Worm (Caenorhabditis elegans): ENCODE results near the gene lin-37.

The lin-37 gene

DNA sequence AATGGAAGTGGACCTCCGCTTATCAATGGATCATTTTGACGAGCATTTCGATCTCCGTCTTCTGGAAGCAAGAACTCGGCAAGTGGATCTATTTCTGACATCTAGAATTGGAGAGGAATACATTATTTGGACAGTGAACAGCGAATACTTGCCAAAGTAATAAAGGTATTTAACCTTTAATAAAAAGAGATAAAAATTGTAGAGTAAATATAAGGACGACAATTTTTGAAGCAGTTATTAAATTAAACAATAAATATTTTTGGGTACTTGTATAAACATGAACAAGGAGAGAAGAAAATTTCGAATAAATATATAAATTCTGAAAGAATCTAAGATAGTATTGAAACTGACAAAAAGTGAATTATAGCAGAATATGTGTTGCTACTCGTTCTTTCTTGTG lies at the start of gene lin-37:
TSS of gene lin-37 (minus strand) at position 101 of the 400 bp plus-strand sequence.
- TF ChIP-seq dao-5 (tag; optimal IDR thresholded peaks at IDR 0.05) (no peak), W03F9.2 (tag; optimal IDR thresholded peaks at IDR 0.05) (no peak), him-1 (tag; optimal IDR thresholded peaks at IDR 0.05) (no peak)

DNA sequence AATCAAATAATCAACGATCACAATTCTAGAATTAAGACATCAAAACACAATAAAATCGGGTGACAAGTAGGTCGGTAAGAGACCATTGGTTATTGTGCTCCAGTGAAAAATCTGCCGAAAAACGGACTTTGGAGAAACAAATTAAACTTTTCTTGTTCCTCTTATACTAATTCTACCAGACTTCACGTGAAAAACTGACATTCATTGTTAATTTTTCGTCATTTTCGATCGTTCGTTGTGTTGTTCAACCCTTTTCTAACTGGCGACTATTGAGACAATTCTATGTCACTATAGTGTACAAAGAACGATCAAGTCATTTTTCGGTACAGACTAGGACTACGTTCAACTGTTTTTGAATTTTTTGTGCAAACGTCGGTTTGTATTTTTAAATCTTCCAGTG lies 48.1 kb upstream of the lin-37 start:
- no peak for TF ChIP-seq dao-5 (tag; optimal IDR thresholded peaks at IDR 0.05)
- no peak for TF ChIP-seq him-1 (tag; optimal IDR thresholded peaks at IDR 0.05)
- TF ChIP-seq W03F9.2 (tag; optimal IDR thresholded peaks at IDR 0.05), result no peak

DNA sequence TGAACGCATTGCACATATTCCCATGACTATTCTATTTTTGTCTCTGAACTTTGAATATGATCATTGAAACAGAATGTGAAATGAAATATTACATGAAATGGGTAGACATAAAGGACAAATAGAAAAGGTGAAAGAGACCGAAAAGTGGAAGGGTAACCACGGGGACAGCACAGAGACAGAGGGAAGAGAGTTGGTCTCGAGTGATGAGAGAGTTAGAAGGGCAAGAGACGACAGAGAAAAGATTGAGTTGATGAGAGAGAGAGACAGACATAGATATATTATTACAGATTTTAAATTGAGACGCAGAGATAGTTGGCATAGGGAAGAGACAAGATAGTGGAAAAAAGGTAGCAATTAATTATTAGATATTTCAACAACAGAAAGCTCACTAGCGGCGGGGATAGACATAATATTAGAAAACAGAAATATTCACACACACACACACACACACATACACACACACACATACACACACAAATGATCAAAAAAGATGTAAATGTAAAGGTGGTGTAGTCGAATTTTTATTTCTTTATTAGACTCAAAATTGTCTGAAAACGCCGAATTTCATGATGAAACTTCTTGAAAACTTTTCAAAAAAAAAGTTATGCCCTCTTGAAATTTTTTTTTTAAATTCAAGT lies 44.4 kb upstream of the lin-37 start:
- TF ChIP-seq him-1 (tag; optimal IDR thresholded peaks at IDR 0.05) (no peak), W03F9.2 (tag; optimal IDR thresholded peaks at IDR 0.05) (peak; percentile 56), dao-5 (tag; optimal IDR thresholded peaks at IDR 0.05) (no peak)

DNA sequence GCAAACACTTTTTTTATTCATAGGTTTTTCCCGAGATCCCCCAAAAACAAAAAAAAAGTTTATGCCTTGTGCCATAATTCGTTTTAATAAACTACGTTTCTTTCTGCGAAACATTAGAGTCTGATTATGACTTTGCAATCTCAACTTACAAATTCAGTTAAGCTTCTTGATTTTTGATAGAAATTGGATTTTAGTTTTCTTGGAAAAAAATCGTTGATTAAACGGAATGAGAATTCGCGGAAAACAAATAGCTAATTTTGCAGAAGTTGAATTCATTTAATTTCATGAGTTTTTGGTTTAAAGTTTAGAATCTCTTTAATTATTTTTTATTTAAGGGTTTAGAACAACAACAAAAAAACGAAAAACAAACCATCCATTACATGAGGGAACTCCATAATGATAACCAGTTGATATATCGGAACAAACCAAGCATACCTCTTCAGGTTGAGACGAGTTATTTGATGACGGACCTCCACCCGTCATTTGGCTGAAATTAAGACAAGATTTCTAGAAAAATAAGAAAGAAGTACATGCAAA lies 42.7 kb upstream of the lin-37 start, which contains the start of gene nhr-10:
TSS of gene nhr-10 (minus strand) at position 487 of the 537 bp plus-strand sequence.
- TF ChIP-seq W03F9.2 (tag; optimal IDR thresholded peaks at IDR 0.05), result no peak
- TF ChIP-seq him-1 (tag; optimal IDR thresholded peaks at IDR 0.05), result no peak
- no peak for TF ChIP-seq dao-5 (tag; optimal IDR thresholded peaks at IDR 0.05)

DNA sequence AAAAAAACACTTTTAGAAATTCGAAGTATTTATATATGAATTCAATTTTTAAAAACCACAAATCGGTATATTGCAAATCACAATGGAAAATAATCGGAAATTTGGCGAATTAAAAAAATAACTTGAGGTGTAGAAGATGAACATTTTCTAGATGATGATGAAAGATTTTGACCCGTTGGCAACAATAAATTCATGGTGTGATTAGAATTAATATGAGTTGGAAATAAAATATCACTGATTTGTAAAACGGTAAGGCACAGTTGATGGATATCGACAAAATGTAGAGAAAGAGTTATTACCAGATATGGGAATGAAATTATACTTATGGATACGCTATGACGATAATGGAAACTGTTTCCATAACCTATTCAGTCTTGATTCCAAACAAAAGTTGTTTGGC lies 39.9 kb upstream of the lin-37 start:
- no peak for TF ChIP-seq him-1 (tag; optimal IDR thresholded peaks at IDR 0.05)

DNA sequence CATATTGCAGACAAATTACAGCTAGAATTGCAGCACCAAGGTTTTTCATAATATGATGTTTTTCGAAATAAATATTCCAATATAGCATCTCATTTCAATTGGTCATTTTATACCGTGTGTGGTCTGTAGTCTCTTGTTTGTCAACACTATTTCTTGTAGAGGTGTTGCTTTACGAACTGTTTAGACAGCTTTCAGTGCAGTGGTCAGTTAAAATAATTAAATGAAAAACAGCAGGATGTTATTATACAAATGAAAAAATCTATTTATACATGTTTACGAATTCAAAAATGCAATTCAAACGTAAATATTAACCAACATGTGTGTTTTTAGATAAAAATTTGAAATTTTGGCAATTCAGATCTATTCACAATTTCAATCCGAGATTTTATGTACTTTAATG lies 39.4 kb upstream of the lin-37 start, which contains the start of gene B0280.7:
TSS of gene B0280.7 (minus strand) at position 101 of the 400 bp plus-strand sequence.
- TF ChIP-seq him-1 (tag; optimal IDR thresholded peaks at IDR 0.05), result no peak
- TF ChIP-seq dao-5 (tag; optimal IDR thresholded peaks at IDR 0.05), result no peak
- TF ChIP-seq W03F9.2 (tag; optimal IDR thresholded peaks at IDR 0.05), result no peak

DNA sequence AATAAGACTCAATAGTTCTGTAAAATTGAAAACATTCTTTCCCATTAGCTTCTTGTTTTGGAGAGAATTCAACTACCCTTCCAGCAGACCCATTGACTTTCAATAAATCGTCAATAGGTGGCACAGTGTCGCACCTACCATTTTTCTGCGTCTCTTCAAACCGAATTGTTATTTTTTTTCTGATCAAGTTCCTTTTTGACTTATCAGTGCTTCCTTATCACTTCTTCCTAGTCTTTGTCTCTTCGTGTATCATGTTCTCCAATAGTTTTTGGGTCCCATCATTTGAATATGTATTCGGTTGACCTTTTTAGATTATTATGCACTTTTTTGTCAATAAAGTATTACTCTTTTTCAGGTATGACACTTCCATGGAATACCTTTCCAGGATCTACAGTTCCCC lies 35.6 kb upstream of the lin-37 start, which contains the start of gene odd-1:
TSS of gene odd-1 (plus strand) at position 349 of the 400 bp plus-strand sequence.
- TF ChIP-seq him-1 (tag; optimal IDR thresholded peaks at IDR 0.05) (no peak), dao-5 (tag; optimal IDR thresholded peaks at IDR 0.05) (no peak), W03F9.2 (tag; optimal IDR thresholded peaks at IDR 0.05) (no peak)

DNA sequence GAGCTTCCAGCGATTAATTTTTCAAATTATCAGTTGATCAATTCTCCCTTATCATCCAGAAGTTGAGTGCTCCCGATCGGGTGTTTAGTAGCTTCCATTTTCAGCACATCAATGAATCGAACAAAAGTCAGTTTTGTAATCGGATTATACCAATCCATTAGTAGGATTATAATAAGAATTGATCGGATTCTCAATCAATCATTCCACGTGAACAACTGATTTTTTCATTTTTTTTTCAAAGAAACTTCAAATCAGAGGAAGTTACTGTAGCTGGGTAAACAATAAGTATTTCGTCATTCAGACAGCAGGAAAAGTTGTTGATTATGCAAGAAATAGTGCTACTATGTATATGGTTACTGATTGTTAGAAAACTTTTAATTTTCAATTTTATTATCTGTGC lies 34.5 kb upstream of the lin-37 start:
- TF ChIP-seq W03F9.2 (tag; optimal IDR thresholded peaks at IDR 0.05) (no peak), dao-5 (tag; optimal IDR thresholded peaks at IDR 0.05) (no peak), him-1 (tag; optimal IDR thresholded peaks at IDR 0.05) (no peak)

DNA sequence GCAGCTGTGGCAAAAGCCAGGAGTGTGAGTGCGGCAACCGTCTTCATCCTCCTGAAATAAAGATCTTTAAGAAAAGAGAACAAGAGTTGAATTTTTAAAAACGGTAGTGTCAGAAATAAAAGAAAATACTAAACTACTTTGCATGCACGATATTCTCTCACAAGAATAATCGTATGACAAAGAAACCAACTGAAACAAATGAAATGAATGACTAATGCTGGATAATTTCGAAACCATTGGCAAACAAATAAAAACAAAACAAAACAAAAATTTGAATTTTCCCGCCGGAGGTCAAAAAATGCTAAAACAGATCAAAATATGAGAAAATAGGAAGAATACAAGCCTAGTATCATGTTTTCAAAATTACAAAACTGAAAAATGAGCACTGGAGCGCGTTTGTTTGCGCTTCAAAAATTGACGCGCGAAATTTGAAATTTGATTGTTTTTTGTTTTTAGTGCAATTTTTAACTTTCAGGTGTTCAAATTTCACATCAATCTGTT lies 31.6 kb upstream of the lin-37 start, which contains the start of gene cpg-2:
TSS of gene cpg-2 (minus strand) at position 51 of the 501 bp plus-strand sequence.
- TF ChIP-seq him-1 (tag; optimal IDR thresholded peaks at IDR 0.05) (no peak), dao-5 (tag; optimal IDR thresholded peaks at IDR 0.05) (no peak), W03F9.2 (tag; optimal IDR thresholded peaks at IDR 0.05) (no peak)

DNA sequence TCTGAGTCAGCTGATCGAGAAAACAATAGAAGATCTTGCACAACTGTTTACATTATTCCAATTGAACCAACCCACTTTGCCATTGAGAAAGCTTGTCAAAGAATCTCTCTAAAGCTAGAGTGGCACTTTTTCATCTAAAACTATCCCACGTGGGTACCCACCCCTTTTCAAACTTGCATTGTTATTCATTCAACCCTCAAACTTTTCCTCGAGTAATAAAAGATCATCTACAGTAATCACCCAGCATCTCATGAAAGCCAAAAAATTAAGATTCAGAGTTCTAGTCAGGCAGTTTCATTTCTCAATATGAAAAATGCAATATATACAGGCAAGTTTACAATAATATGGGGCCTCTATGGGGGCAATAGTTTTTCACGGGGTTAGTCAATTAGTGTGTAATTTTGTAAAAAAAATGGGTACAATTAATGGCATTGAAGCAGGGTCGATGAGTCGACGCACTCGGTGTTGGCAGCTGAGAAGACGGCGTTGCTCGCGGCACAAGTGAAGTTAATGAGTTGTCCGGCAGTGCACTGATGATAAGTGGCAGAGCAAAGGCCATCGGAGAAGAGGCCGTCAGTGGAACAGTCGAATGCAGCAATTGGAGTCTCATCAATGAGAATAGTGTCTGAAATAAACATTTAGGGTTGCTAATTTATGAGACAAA lies 29.6 kb upstream of the lin-37 start:
- TF ChIP-seq W03F9.2 (tag; optimal IDR thresholded peaks at IDR 0.05) (peak; percentile 21), him-1 (tag; optimal IDR thresholded peaks at IDR 0.05) (no peak)

DNA sequence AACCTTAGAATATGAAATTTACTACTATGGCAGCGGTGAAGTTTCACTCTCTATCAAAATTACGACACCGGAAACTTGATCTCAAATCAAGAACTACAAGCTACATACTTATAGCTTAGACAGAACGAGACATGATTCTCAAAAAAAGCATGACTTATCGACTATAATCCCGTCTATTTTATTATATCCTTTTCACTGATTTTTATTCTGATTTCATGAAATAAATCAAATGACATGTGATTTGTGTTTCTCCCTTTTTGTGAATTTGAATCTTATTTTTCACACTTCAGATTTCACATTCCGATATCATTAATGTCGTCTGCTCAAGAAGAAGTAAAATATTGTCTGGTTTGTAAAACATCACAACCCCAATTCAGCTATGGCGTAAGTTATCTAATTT lies 27.6 kb upstream of the lin-37 start, which contains the start of gene ZK418.11:
TSS of gene ZK418.11 (plus strand) at position 289 of the 400 bp plus-strand sequence.
- TF ChIP-seq dao-5 (tag; optimal IDR thresholded peaks at IDR 0.05), result no peak
- no peak for TF ChIP-seq him-1 (tag; optimal IDR thresholded peaks at IDR 0.05)
- no peak for TF ChIP-seq W03F9.2 (tag; optimal IDR thresholded peaks at IDR 0.05)

DNA sequence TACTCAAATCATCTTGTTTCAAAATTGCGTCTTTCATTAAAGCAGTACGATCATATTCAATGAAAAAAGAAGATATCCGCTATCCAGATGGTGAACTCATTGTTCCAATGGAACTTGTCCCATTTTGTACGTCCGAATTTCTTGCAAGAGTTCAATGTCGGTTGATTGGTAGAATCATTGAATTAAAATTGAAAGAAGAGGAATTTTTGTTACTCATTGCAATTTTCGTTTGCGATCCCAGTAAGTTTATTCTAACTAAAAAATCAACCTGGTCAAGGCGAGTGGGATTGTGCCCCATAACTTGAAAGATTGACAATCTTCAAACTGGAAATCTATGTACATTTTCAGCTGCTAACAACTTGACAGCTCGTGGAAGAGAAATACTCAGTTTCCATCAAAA lies 24.1 kb upstream of the lin-37 start:
- TF ChIP-seq him-1 (tag; optimal IDR thresholded peaks at IDR 0.05), result no peak
- no peak for TF ChIP-seq dao-5 (tag; optimal IDR thresholded peaks at IDR 0.05)
- TF ChIP-seq W03F9.2 (tag; optimal IDR thresholded peaks at IDR 0.05), result no peak

DNA sequence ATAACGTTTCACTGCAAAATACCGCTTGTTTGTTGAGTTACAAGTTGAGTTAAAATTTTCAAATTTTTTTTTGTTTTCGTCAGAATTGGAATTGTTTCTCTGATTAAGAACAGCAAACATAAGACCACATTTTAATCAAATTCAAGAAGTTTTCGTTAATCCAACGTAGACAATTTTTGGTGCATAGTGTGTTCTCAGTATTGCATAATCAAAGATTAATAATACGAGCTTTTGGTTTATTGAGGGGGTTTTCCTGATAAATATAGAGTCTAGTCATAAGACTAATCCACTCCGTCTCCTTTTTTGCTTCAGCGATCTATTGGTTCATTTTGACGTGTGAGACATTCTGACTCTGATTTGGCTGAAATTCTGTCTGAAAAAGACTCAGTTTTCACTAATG lies 22.8 kb upstream of the lin-37 start, which contains the start of gene nhr-9:
TSS of gene nhr-9 (plus strand) at position 307 of the 400 bp plus-strand sequence.
- TF ChIP-seq W03F9.2 (tag; optimal IDR thresholded peaks at IDR 0.05), result no peak
- TF ChIP-seq him-1 (tag; optimal IDR thresholded peaks at IDR 0.05), result no peak
- no peak for TF ChIP-seq dao-5 (tag; optimal IDR thresholded peaks at IDR 0.05)

DNA sequence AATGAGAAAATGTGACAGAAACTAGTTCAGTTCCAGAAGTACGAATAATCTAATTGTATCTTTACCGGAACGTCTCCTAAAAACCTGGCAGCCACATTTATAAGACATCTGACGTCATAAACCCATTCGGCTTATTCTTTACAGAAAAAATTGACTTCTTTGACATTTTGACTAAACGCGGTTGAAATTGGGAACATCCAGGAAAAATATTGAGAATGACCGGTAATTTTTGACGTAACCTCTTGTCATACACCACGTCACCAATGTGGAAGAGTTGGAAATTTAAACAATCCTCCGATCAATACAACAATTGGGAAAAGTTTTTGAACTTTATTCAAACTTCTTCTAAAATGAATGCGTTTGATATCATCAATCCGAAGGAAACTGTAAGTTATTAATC lies 18.7 kb upstream of the lin-37 start, which contains the start of gene ZK418.2:
TSS of gene ZK418.2 (plus strand) at position 301 of the 400 bp plus-strand sequence.
- TF ChIP-seq dao-5 (tag; optimal IDR thresholded peaks at IDR 0.05) (no peak), W03F9.2 (tag; optimal IDR thresholded peaks at IDR 0.05) (no peak), him-1 (tag; optimal IDR thresholded peaks at IDR 0.05) (no peak)
